Fruit fly (Drosophila melanogaster) whole organism, prepupa: ENCODE data around the gene CG32264.

Experiments
- Blimp-1 ChIP-seq: fragments of 200-800 bp; sonication (Bioruptor generic); optimal IDR thresholded peaks from 3 replicates; lab custom pipeline; 2017; ENCODE audit warnings: missing biosample characterization, missing genetic modification characterization, mild to moderate bottlenecking, moderate library complexity, missing genetic modification reagents
- CG32006 ChIP-seq: fragments of 200-800 bp; sonication (Bioruptor generic); optimal IDR thresholded peaks from 3 replicates; lab custom pipeline; 2017; ENCODE audit warnings: missing biosample characterization, mild to moderate bottlenecking, missing genetic modification characterization
- CG34406 ChIP-seq: fragments of 200-800 bp; sonication (Bioruptor generic); optimal IDR thresholded peaks from 3 replicates; lab custom pipeline; 2016; ENCODE audit warnings: missing biosample characterization, missing genetic modification characterization
- CG4318 ChIP-seq: fragments of 200-800 bp; sonication (Bioruptor generic); optimal IDR thresholded peaks from 3 replicates; lab custom pipeline; 2017; ENCODE audit warnings: missing biosample characterization, mild to moderate bottlenecking, missing genetic modification characterization
- CG6276 ChIP-seq: fragments of 200-800 bp; sonication (Bioruptor generic); optimal IDR thresholded peaks from 2 replicates; lab custom pipeline; 2017; ENCODE audit warnings: missing biosample characterization, mild to moderate bottlenecking, missing genetic modification characterization
- CG6808 ChIP-seq: fragments of 200-800 bp; sonication (Bioruptor generic); optimal IDR thresholded peaks from 3 replicates; lab custom pipeline; 2017; ENCODE audit warnings: missing biosample characterization, missing genetic modification characterization, mild to moderate bottlenecking, moderate library complexity, missing genetic modification reagents
- CG6854 ChIP-seq: fragments of 200-800 bp; sonication (Bioruptor generic); optimal IDR thresholded peaks from 2 replicates; lab custom pipeline; 2017; ENCODE audit warnings: missing biosample characterization, mild to moderate bottlenecking, missing genetic modification characterization
- CG8319 ChIP-seq: fragments of 200-800 bp; sonication (Bioruptor generic); optimal IDR thresholded peaks from 3 replicates; lab custom pipeline; 2016; ENCODE audit warnings: missing biosample characterization, missing genetic modification characterization
- CG8632 ChIP-seq: fragments of 200-800 bp; sonication (Bioruptor generic); optimal IDR thresholded peaks from 3 replicates; lab custom pipeline; 2016; ENCODE audit warnings: missing biosample characterization, missing genetic modification characterization
- Hr38 ChIP-seq: sonication (Bioruptor generic); optimal IDR thresholded peaks from 2 replicates; lab custom pipeline; 2016; ENCODE audit warnings: missing biosample characterization, missing genetic modification characterization
- Met ChIP-seq: fragments of 200-800 bp; sonication (Bioruptor generic); optimal IDR thresholded peaks from 3 replicates; lab custom pipeline; 2016; ENCODE audit warnings: missing biosample characterization, missing genetic modification characterization
- Sox14 ChIP-seq: fragments of 200-800 bp; sonication (Bioruptor generic); optimal IDR thresholded peaks from 3 replicates; lab custom pipeline; 2016; ENCODE audit warnings: missing biosample characterization, missing genetic modification characterization
- achi ChIP-seq: fragments of 200-800 bp; sonication (Bioruptor generic); optimal IDR thresholded peaks from 3 replicates; lab custom pipeline; 2016; ENCODE audit warnings: missing biosample characterization, missing genetic modification characterization
- ss ChIP-seq, 2 experiments: fragments of 200-800 bp; sonication (Bioruptor generic); optimal IDR thresholded peaks; 2 replicates in 1 of 2; 3 replicates in 1 of 2; lab custom pipeline; 2017 to 2018; ENCODE audit warnings: mild to moderate bottlenecking in 2 of 2, missing biosample characterization in 2 of 2, missing genetic modification characterization in 2 of 2, moderate library complexity in 1 of 2

dm6 chr3L:3733039-3733599, 73.1 kb downstream of the CG32264 start:
- TF ChIP-seq CG8632 (no peak), ss (GFP tag; optimal IDR thresholded peaks at IDR 0.05; lab: Kevin White, UChicago) (no peak), CG8319 (GFP tag; lab: Kevin White, UChicago) (no peak), CG6854 (GFP tag; lab: Kevin White, UChicago) (no peak), CG34406 (GFP tag; lab: Kevin White, UChicago) (no peak), Met (GFP tag; lab: Kevin White, UChicago) (no peak), Blimp-1 (GFP tag; lab: Kevin White, UChicago) (no peak), CG32006 (GFP tag; lab: Kevin White, UChicago) (no peak), CG6276 (GFP tag; lab: Kevin White, UChicago) (no peak), CG6808 (GFP tag; lab: Kevin White, UChicago) (no peak), CG4318 (no peak), Hr38 (GFP tag; lab: Kevin White, UChicago) (no peak), Sox14 (GFP tag; lab: Kevin White, UChicago) (no peak), achi (GFP tag; lab: Kevin White, UChicago) (no peak)
